Fruit fly (Drosophila melanogaster): ENCODE data around the gene Sox21b.

- TF ChIP-seq psq (optimal IDR thresholded peaks at IDR 0.05) (no peak), EcR (GFP tag; optimal IDR thresholded peaks at IDR 0.05) (peak; percentile 3 to 38), usp (GFP tag; optimal IDR thresholded peaks at IDR 0.05) (no peak), CG8478 (optimal IDR thresholded peaks at IDR 0.05) (peak; percentile 99), Dll (optimal IDR thresholded peaks at IDR 0.05) (no peak), pan (optimal IDR thresholded peaks at IDR 0.05) (no peak)
These were observed at the start of gene Sox21b for dm6 chr3L:14131274-14131989.

Data from whole organism.